Fruit fly (Drosophila melanogaster): ENCODE data around the gene CG32212.

Gene CG32212

DNA sequence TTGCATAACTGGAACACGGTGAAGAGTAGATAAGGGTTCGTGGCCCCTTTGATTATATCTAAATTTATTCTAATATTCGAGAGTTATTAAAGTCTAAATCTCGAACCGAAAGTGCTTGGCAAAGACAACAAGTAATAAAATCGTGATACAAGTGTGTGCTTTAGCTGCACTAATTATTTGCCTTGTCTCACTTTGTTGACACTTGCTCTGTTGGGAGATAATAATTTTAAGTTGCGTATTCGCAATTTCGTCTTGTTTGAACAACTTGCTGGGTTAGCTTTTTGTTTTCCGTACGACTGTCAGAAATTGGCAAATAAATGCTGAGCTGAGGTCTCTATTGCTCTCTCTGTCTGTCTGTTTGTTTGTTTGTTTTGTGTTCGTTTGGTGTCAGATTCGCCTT is 17.4 kb downstream of the CG32212 start (continued):
- TF ChIP-seq Aef1 (GFP tag; IDR thresholded peaks at IDR 0.05), result no peak
- TF ChIP-seq CG15011 (GFP tag; optimal IDR thresholded peaks at IDR 0.05), result no peak
- TF ChIP-seq phol (tag; optimal IDR thresholded peaks at IDR 0.05), result no peak
- TF ChIP-seq tna (GFP tag; IDR thresholded peaks at IDR 0.05; ENCODE audit: partially characterized antibody), result no peak
- TF ChIP-seq CG11398 (GFP tag; optimal IDR thresholded peaks at IDR 0.05), result no peak
- TF ChIP-seq Atf-2 (GFP tag; optimal IDR thresholded peaks at IDR 0.05), result no peak
- no peak for TF ChIP-seq ham (GFP tag; IDR thresholded peaks at IDR 0.05)
- no peak for TF ChIP-seq dmrt99B (tag; optimal IDR thresholded peaks at IDR 0.05)
- TF ChIP-seq CG12769 (tag; optimal IDR thresholded peaks at IDR 0.05), result peak; percentile 0
- no peak for TF ChIP-seq Hand (GFP tag; optimal IDR thresholded peaks at IDR 0.05)
- TF ChIP-seq onecut (GFP tag; IDR thresholded peaks at IDR 0.05), result no peak
- TF ChIP-seq cwo (GFP tag; optimal IDR thresholded peaks at IDR 0.05), result no peak
- TF ChIP-seq caup (GFP tag; optimal IDR thresholded peaks at IDR 0.05; ENCODE audit: severe bottlenecking), result peak; percentile 12
- TF ChIP-seq CG8290 (GFP tag; optimal IDR thresholded peaks at IDR 0.05), result no peak
- peak in 1 of 2 experiments; percentile 29 for TF ChIP-seq CG8290 (tag; optimal IDR thresholded peaks at IDR 0.05)
- TF ChIP-seq H15 (GFP tag; IDR thresholded peaks at IDR 0.05), result no peak
- peak; percentile 14 for TF ChIP-seq Asciz (GFP tag; optimal IDR thresholded peaks at IDR 0.05)
- no peak for TF ChIP-seq CG9932 (GFP tag; IDR thresholded peaks at IDR 0.05)
- TF ChIP-seq peb (GFP tag; IDR thresholded peaks at IDR 0.05), result no peak
- TF ChIP-seq vvl (GFP tag; IDR thresholded peaks at IDR 0.05), result no peak
- no peak for TF ChIP-seq Lpt (GFP tag; optimal IDR thresholded peaks at IDR 0.05)
- no peak for TF ChIP-seq jigr1 (GFP tag; IDR thresholded peaks at IDR 0.05)
- no peak for TF ChIP-seq CG10274 (GFP tag; optimal IDR thresholded peaks at IDR 0.05)
- TF ChIP-seq CG8765 (GFP tag; IDR thresholded peaks at IDR 0.05), result no peak
- TF ChIP-seq CG3281 (GFP tag; optimal IDR thresholded peaks at IDR 0.05), result peak; percentile 42
- no peak for TF ChIP-seq Atf3 (GFP tag; optimal IDR thresholded peaks at IDR 0.05)
- no peak for TF ChIP-seq sd (tag; optimal IDR thresholded peaks at IDR 0.05)
- TF ChIP-seq Hmr (GFP tag; optimal IDR thresholded peaks at IDR 0.05), result peak; percentile 38
- TF ChIP-seq CG4282 (GFP tag; optimal IDR thresholded peaks at IDR 0.05), result no peak
- no peak for TF ChIP-seq pros (GFP tag; optimal IDR thresholded peaks at IDR 0.05)
- TF ChIP-seq ap (GFP tag; IDR thresholded peaks at IDR 0.05), result no peak
- no peak for TF ChIP-seq Hey (tag; optimal IDR thresholded peaks at IDR 0.05)
- no peak for TF ChIP-seq crc (GFP tag; optimal IDR thresholded peaks at IDR 0.05)
- no peak for TF ChIP-seq Hr78 (GFP tag; optimal IDR thresholded peaks at IDR 0.05)
- TF ChIP-seq Sox102F (GFP tag; optimal IDR thresholded peaks at IDR 0.05), result no peak
- peak; percentile 6 for TF ChIP-seq CG2120 (GFP tag; optimal IDR thresholded peaks at IDR 0.05)
- no peak for TF ChIP-seq CG30403 (GFP tag; optimal IDR thresholded peaks at IDR 0.05)
- TF ChIP-seq CG12219 (GFP tag; optimal IDR thresholded peaks at IDR 0.05), result no peak
- peak; percentile 38 for TF ChIP-seq CG2678 (tag; optimal IDR thresholded peaks at IDR 0.05)
- no peak for TF ChIP-seq Fer3 (tag; optimal IDR thresholded peaks at IDR 0.05)
- TF ChIP-seq CG4730 (GFP tag; IDR thresholded peaks at IDR 0.05), result no peak
- TF ChIP-seq zfh1 (GFP tag; IDR thresholded peaks at IDR 0.05), result no peak

DNA sequence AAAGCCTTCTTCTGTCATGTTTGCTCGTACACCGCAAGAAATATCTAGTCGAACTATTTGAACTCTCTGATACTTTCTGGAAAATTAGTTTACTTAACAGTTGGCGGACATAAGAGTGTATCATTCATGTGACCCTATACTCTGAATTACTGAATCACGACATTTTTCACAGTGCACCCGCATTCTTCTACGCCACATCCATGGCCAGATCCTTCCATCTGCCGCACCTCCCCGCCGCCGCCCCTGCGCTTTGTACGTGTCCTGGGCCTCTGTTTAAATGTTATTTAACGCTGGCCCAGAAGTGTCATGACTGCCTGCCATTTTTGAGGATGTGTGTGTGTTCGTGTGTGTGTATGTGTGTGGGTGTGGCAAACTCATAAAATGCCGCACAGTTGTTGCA is 25.3 kb downstream of the CG32212 start:
- TF ChIP-seq CG11504 (tag; optimal IDR thresholded peaks at IDR 0.05), result no peak
- TF ChIP-seq slbo (GFP tag; IDR thresholded peaks at IDR 0.05), result peak; percentile 26; the same call in 1 of the 2 replicates
- peak; percentile 16 for TF ChIP-seq CG18599 (GFP tag; optimal IDR thresholded peaks at IDR 0.05)
- 0 out of 2 replicates have a peak, but pooled peaks have one; percentile 32 for TF ChIP-seq Rfx (GFP tag; IDR thresholded peaks at IDR 0.05)
- no peak for TF ChIP-seq cwo (GFP tag; optimal IDR thresholded peaks at IDR 0.05)
- TF ChIP-seq crol (GFP tag; IDR thresholded peaks at IDR 0.05), result no peak
- TF ChIP-seq ase (GFP tag; IDR thresholded peaks at IDR 0.05), result 0 out of 3 replicates have a peak, but pooled peaks have one; percentile 10
- 0 out of 3 replicates have a peak, but pooled peaks have one; percentile 19 for TF ChIP-seq dysf (GFP tag; IDR thresholded peaks at IDR 0.05)
- no peak for TF ChIP-seq hth (optimal IDR thresholded peaks at IDR 0.05)
- TF ChIP-seq D19B (GFP tag; optimal IDR thresholded peaks at IDR 0.05), result no peak
- no peak for TF ChIP-seq Antp (GFP tag; optimal IDR thresholded peaks at IDR 0.05)
- no peak for TF ChIP-seq CG17328 (GFP tag; IDR thresholded peaks at IDR 0.05)
- TF ChIP-seq CG8290 (GFP tag; optimal IDR thresholded peaks at IDR 0.05), result no peak
- peak in 1 of 2 experiments; percentile 37 for TF ChIP-seq CG8290 (tag; optimal IDR thresholded peaks at IDR 0.05)
- peak; percentile 65 for TF ChIP-seq Med (GFP tag)
